Fruit fly (Drosophila melanogaster) whole organism, embryonic: ENCODE results near the gene ATPsyngamma.

Experiments
- Abd-B ChIP-seq: fragments of 200-800 bp; sonication (Bioruptor generic); optimal IDR thresholded peaks from 2 replicates; lab custom pipeline; 2018; ENCODE audit warnings: missing biosample characterization, mild to moderate bottlenecking, missing genetic modification characterization, moderate library complexity
- CG10565 ChIP-seq: fragments of 200-800 bp; sonication (Bioruptor generic); optimal IDR thresholded peaks from 3 replicates; lab custom pipeline; 2016; ENCODE audit warnings: missing biosample characterization, mild to moderate bottlenecking, missing genetic modification characterization
- CG11093 ChIP-seq: fragments of 200-800 bp; sonication (Bioruptor generic); IDR thresholded peaks from 3 replicates; pipeline ENCODE4 v1.3.6; 2022; ENCODE audit warnings: missing biosample characterization, missing genetic modification characterization
- CG12219 ChIP-seq: fragments of 200-800 bp; sonication (Bioruptor generic); optimal IDR thresholded peaks from 3 replicates; lab custom pipeline; 2018; ENCODE audit warnings: missing biosample characterization, mild to moderate bottlenecking, missing genetic modification characterization
- CG12769 ChIP-seq: fragments of 200-800 bp; sonication (Bioruptor generic); optimal IDR thresholded peaks from 2 replicates; lab custom pipeline; 2019; ENCODE audit warnings: missing biosample characterization, mild to moderate bottlenecking, missing genetic modification characterization, moderate library complexity
- CG13424 ChIP-seq: fragments of 200-800 bp; sonication (Bioruptor generic); optimal IDR thresholded peaks from 2 replicates; lab custom pipeline; 2019; ENCODE audit warnings: missing biosample characterization, mild to moderate bottlenecking, missing genetic modification characterization, moderate library complexity
- CG13894 ChIP-seq: fragments of 200-800 bp; sonication (Bioruptor generic); optimal IDR thresholded peaks from 3 replicates; lab custom pipeline; 2018; ENCODE audit warnings: missing biosample characterization, mild to moderate bottlenecking, missing genetic modification characterization, moderate library complexity
- CG14710 ChIP-seq: fragments of 200-800 bp; sonication (Bioruptor generic); optimal IDR thresholded peaks from 3 replicates; lab custom pipeline; 2019; ENCODE audit warnings: missing biosample characterization, mild to moderate bottlenecking, missing genetic modification characterization, moderate library complexity
- CG15514 ChIP-seq: fragments of 200-800 bp; sonication (Bioruptor generic); optimal IDR thresholded peaks from 3 replicates; lab custom pipeline; 2017; ENCODE audit warnings: missing biosample characterization, missing genetic modification characterization, mild to moderate bottlenecking, moderate library complexity, missing genetic modification reagents
- CG15696 ChIP-seq: fragments of 200-800 bp; sonication (Bioruptor generic); optimal IDR thresholded peaks from 2 replicates; lab custom pipeline; 2019; ENCODE audit warnings: missing biosample characterization, mild to moderate bottlenecking, missing genetic modification characterization, moderate library complexity
- CG16863 ChIP-seq: fragments of 200-800 bp; sonication (Bioruptor generic); optimal IDR thresholded peaks from 3 replicates; lab custom pipeline; 2016; ENCODE audit warnings: missing biosample characterization, missing genetic modification characterization
- CG17186 ChIP-seq: fragments of 200-800 bp; sonication (Bioruptor generic); optimal IDR thresholded peaks from 3 replicates; lab custom pipeline; 2017; ENCODE audit warnings: missing biosample characterization, missing genetic modification reagents, missing genetic modification characterization
- CG18011 ChIP-seq: fragments of 200-800 bp; sonication (Bioruptor generic); optimal IDR thresholded peaks from 2 replicates; lab custom pipeline; 2017; ENCODE audit warnings: missing biosample characterization, missing genetic modification characterization, mild to moderate bottlenecking, moderate library complexity, missing genotype
- CG2202 ChIP-seq: fragments of 200-800 bp; sonication (Bioruptor generic); optimal IDR thresholded peaks from 2 replicates; lab custom pipeline; 2018; ENCODE audit warnings: missing biosample characterization, mild to moderate bottlenecking, missing genetic modification characterization
- CG2678 ChIP-seq: fragments of 200-800 bp; sonication (Bioruptor generic); optimal IDR thresholded peaks from 3 replicates; lab custom pipeline; 2019; ENCODE audit warnings: missing biosample characterization, mild to moderate bottlenecking, missing genetic modification characterization, moderate library complexity
- CG3995 ChIP-seq: fragments of 200-800 bp; sonication (Bioruptor generic); optimal IDR thresholded peaks from 3 replicates; lab custom pipeline; 2016; ENCODE audit warnings: missing biosample characterization, missing genetic modification characterization
- CG4282 ChIP-seq: fragments of 200-800 bp; sonication (Bioruptor generic); optimal IDR thresholded peaks from 2 replicates; lab custom pipeline; 2016; ENCODE audit warnings: missing biosample characterization, missing genetic modification characterization
- CG4707 ChIP-seq: fragments of 200-800 bp; sonication (Bioruptor generic); optimal IDR thresholded peaks from 2 replicates; lab custom pipeline; 2018; ENCODE audit warnings: missing biosample characterization, mild to moderate bottlenecking, missing genetic modification characterization, moderate library complexity
- CG7786 ChIP-seq: fragments of 200-800 bp; sonication (Bioruptor generic); optimal IDR thresholded peaks from 2 replicates; lab custom pipeline; 2016; ENCODE audit warnings: missing biosample characterization, missing genetic modification characterization
- CG8089 ChIP-seq: fragments of 200-800 bp; sonication (Bioruptor generic); optimal IDR thresholded peaks from 3 replicates; lab custom pipeline; 2016; ENCODE audit warnings: missing biosample characterization, missing genetic modification characterization
- CG9817 ChIP-seq: fragments of 200-800 bp; sonication (Bioruptor generic); optimal IDR thresholded peaks from 2 replicates; lab custom pipeline; 2018; ENCODE audit warnings: missing biosample characterization, mild to moderate bottlenecking, missing genetic modification characterization, moderate library complexity
- Doc2 ChIP-seq: fragments of 200-800 bp; sonication (Bioruptor generic); IDR thresholded peaks from 2 replicates; pipeline ENCODE4 v1.3.6; 2022; ENCODE audit warnings: missing biosample characterization, missing genetic modification characterization
- Fer3 ChIP-seq: fragments of 200-800 bp; sonication (Bioruptor generic); optimal IDR thresholded peaks from 2 replicates; lab custom pipeline; 2018; ENCODE audit warnings: missing biosample characterization, mild to moderate bottlenecking, missing genetic modification characterization, moderate library complexity
- HmgD ChIP-seq: fragments of 200-800 bp; sonication (Bioruptor generic); optimal IDR thresholded peaks from 3 replicates; lab custom pipeline; 2016; ENCODE audit warnings: missing biosample characterization, missing genetic modification characterization
- Hmx ChIP-seq: fragments of 200-800 bp; sonication (Bioruptor generic); optimal IDR thresholded peaks from 2 replicates; lab custom pipeline; 2016; ENCODE audit warnings: missing biosample characterization, missing genetic modification characterization
- Kr ChIP-seq: fragments of 200-800 bp; sonication (Bioruptor generic); optimal IDR thresholded peaks from 2 replicates; lab custom pipeline; 2017; ENCODE audit warnings: missing biosample characterization, mild to moderate bottlenecking, missing genetic modification characterization
- Mad ChIP-seq: fragments of 200-800 bp; sonication (Bioruptor generic); optimal IDR thresholded peaks from 2 replicates; lab custom pipeline; 2016; ENCODE audit warnings: missing biosample characterization, missing genetic modification characterization
- NC2β ChIP-seq: fragments of 200-800 bp; sonication (Bioruptor generic); optimal IDR thresholded peaks from 2 replicates; lab custom pipeline; 2016; ENCODE audit warnings: missing biosample characterization, missing genetic modification characterization
- Ravus ChIP-seq: fragments of 200-800 bp; sonication (Bioruptor generic); IDR thresholded peaks from 2 replicates; pipeline ENCODE4 v1.3.6; 2022; ENCODE audit warnings: missing biosample characterization, missing genetic modification characterization
- Spps ChIP-seq: fragments of 200-800 bp; sonication (Bioruptor generic); optimal IDR thresholded peaks from 2 replicates; lab custom pipeline; 2018; ENCODE audit warnings: missing biosample characterization, mild to moderate bottlenecking, missing genetic modification characterization
- al ChIP-seq: fragments of 200-800 bp; sonication (Bioruptor generic); IDR thresholded peaks from 2 replicates; pipeline ENCODE4 v1.3.6; 2022; ENCODE audit warnings: missing biosample characterization, missing genetic modification characterization
- chif ChIP-seq, 2 experiments: fragments of 200-800 bp; sonication (Bioruptor generic); optimal IDR thresholded peaks; 3 replicates each; lab custom pipeline; 2016; ENCODE audit warnings: missing biosample characterization in 2 of 2, missing genetic modification characterization in 2 of 2
- dpn ChIP-seq, 2 experiments: fragments of 200-800 bp; sonication (Bioruptor generic); optimal IDR thresholded peaks; 3 replicates each; lab custom pipeline; 2016; ENCODE audit warnings: missing biosample characterization in 2 of 2, missing genetic modification characterization in 2 of 2
- fru ChIP-seq: fragments of >200 bp; optimal IDR thresholded peaks from 2 replicates; lab custom pipeline; 2017
- gfzf ChIP-seq: fragments of 200-800 bp; sonication (Bioruptor generic); optimal IDR thresholded peaks from 2 replicates; lab custom pipeline; 2016; ENCODE audit warnings: missing biosample characterization, mild to moderate bottlenecking, missing genetic modification characterization, moderate library complexity
- grau ChIP-seq: fragments of 200-800 bp; optimal IDR thresholded peaks from 3 replicates; lab custom pipeline; 2019; ENCODE audit warnings: missing biosample characterization, mild to moderate bottlenecking, missing genetic modification characterization, moderate library complexity
- h ChIP-seq: fragments of >200 bp; optimal IDR thresholded peaks from 2 replicates; lab custom pipeline; 2017
- hbn ChIP-seq: fragments of 200-800 bp; sonication (Bioruptor generic); IDR thresholded peaks from 2 replicates; pipeline ENCODE4 v1.3.6; 2022; ENCODE audit warnings: missing biosample characterization, missing genetic modification characterization; ENCODE audit not compliant: partially characterized antibody
- hth ChIP-seq: fragments of >200 bp; optimal IDR thresholded peaks from 2 replicates; lab custom pipeline; 2017; ENCODE audit warnings: inconsistent platforms
- maf-S ChIP-seq: fragments of 200-800 bp; sonication (Bioruptor generic); optimal IDR thresholded peaks from 2 replicates; lab custom pipeline; 2016; ENCODE audit warnings: missing biosample characterization, missing genetic modification characterization
- mld ChIP-seq: fragments of 200-800 bp; sonication (Bioruptor generic); IDR thresholded peaks from 3 replicates; pipeline ENCODE4 v1.3.6; 2022; ENCODE audit warnings: missing biosample characterization, missing genetic modification characterization; ENCODE audit not compliant: partially characterized antibody
- nau ChIP-seq: fragments of 200-800 bp; sonication (Bioruptor generic); optimal IDR thresholded peaks from 3 replicates; lab custom pipeline; 2017; ENCODE audit warnings: missing biosample characterization, mild to moderate bottlenecking, missing genetic modification characterization, missing genetic modification reagents
- p53 ChIP-seq: fragments of 200-800 bp; sonication (Bioruptor generic); optimal IDR thresholded peaks from 2 replicates; lab custom pipeline; 2016; ENCODE audit warnings: missing biosample characterization, missing genetic modification characterization
- pan ChIP-seq, 4 experiments: fragments of >200 bp in 3 of 4; fragments of 200-800 bp in 1 of 4; sonication (Bioruptor generic) in 1 of 4; optimal IDR thresholded peaks in 3 of 4; IDR thresholded peaks in 1 of 4; 2 replicates each; pipeline versions ENCODE4 v1.3.6 to Lab custom; 2017 to 2022; ENCODE audit warnings: missing biosample characterization in 2 of 4, missing genetic modification characterization in 2 of 4, mixed read lengths in 1 of 4
- psq ChIP-seq: fragments of 200-800 bp; sonication (Bioruptor generic); optimal IDR thresholded peaks from 2 replicates; lab custom pipeline; 2017; ENCODE audit warnings: missing biosample characterization, missing genetic modification characterization
- pum ChIP-seq: fragments of 200-800 bp; sonication (Bioruptor generic); optimal IDR thresholded peaks from 2 replicates; lab custom pipeline; 2016; ENCODE audit warnings: missing biosample characterization, missing genetic modification characterization
- schlank ChIP-seq: fragments of 200-800 bp; sonication (Bioruptor generic); optimal IDR thresholded peaks from 2 replicates; lab custom pipeline; 2018; ENCODE audit warnings: missing biosample characterization, mild to moderate bottlenecking, missing genetic modification characterization
- sna ChIP-seq: fragments of 200-800 bp; sonication (Bioruptor generic); IDR thresholded peaks from 2 replicates; pipeline ENCODE4 v1.3.6; 2022; ENCODE audit warnings: missing biosample characterization, missing genetic modification characterization; ENCODE audit not compliant: partially characterized antibody
- tx ChIP-seq: fragments of 200-800 bp; sonication (Bioruptor generic); optimal IDR thresholded peaks from 2 replicates; lab custom pipeline; 2016; ENCODE audit warnings: missing biosample characterization, missing genetic modification characterization
- unpg ChIP-seq: fragments of 200-800 bp; sonication (Bioruptor generic); optimal IDR thresholded peaks from 3 replicates; lab custom pipeline; 2018; ENCODE audit warnings: missing biosample characterization, mild to moderate bottlenecking, missing genetic modification characterization, moderate library complexity
- usp ChIP-seq: fragments of >200 bp; optimal IDR thresholded peaks from 2 replicates; lab custom pipeline; 2017; ENCODE audit warnings: missing biosample characterization, missing genetic modification characterization

Gene ATPsyngamma

DNA sequence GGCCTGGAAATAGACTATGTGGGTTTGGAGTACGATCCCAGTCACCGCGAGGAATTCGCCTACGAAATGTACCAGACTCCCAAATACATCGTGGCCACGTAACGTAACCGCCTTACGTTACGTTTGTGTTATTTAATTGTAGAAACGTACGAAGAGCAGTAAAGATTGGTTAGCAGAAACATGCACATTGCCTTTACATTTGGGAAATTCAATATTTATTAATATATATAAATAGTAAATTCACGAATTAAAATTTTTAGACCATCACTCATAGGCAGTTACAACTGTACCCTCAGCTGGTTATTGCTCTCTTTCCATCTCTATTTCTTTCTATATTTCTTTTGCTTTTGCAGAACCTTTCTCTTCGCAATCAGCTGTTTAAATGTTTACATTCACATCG lies 11.1 kb downstream of the ATPsyngamma start, which contains the start of gene Gnpnat:
Gene Gnpnat (plus strand): TSS at position 385 of the 400 bp plus-strand sequence.
- TF ChIP-seq sna (GFP tag; lab: Robert Waterston, UW) = no peak
- no peak for TF ChIP-seq CG18011 (GFP tag; lab: Kevin White, UChicago)
- TF ChIP-seq maf-S (GFP tag; lab: Kevin White, UChicago) = peak; percentile 3
- no peak for TF ChIP-seq gfzf
- TF ChIP-seq CG12769 (tag; lab: Kevin White, UChicago) = peak; percentile 21
- TF ChIP-seq unpg (GFP tag; lab: Kevin White, UChicago) = peak; percentile 80
- TF ChIP-seq psq = peak; percentile 43
- peak; percentile 32 for TF ChIP-seq CG14710 (tag; lab: Kevin White, UChicago)
- TF ChIP-seq mld (GFP tag; lab: Robert Waterston, UW) = no peak
- TF ChIP-seq schlank (tag; lab: Kevin White, UChicago) = no peak
- peak; percentile 46 for TF ChIP-seq CG9817 (tag; lab: Kevin White, UChicago)
- TF ChIP-seq Doc2 (GFP tag; lab: Robert Waterston, UW) = no peak
- TF ChIP-seq hbn = no peak
- TF ChIP-seq CG2202 (tag; lab: Kevin White, UChicago) = peak; percentile 30
- no peak for TF ChIP-seq p53
- TF ChIP-seq CG13424 = peak; percentile 68
- no peak for TF ChIP-seq Kr (GFP tag; lab: Kevin White, UChicago)
- no peak for TF ChIP-seq h (lab: Kevin White, UChicago)
- TF ChIP-seq Fer3 (tag; lab: Kevin White, UChicago) = peak; percentile 67
- TF ChIP-seq CG12219 = peak; percentile 41
- no peak for TF ChIP-seq pum (GFP tag; lab: Kevin White, UChicago)
- peak; percentile 37 for TF ChIP-seq CG15514 (GFP tag; lab: Kevin White, UChicago)
- TF ChIP-seq CG4707 (GFP tag; lab: Kevin White, UChicago) = no peak
- no peak for TF ChIP-seq CG10565
- TF ChIP-seq Mad (GFP tag; lab: Kevin White, UChicago) = no peak
- no peak for TF ChIP-seq HmgD (GFP tag; lab: Kevin White, UChicago)
- no peak for TF ChIP-seq al (GFP tag; lab: Robert Waterston, UW)
- no peak for TF ChIP-seq Ravus (GFP tag; lab: Robert Waterston, UW)
- no peak for TF ChIP-seq CG11093 (GFP tag; lab: Robert Waterston, UW)
- no peak for TF ChIP-seq CG16863 (GFP tag; lab: Kevin White, UChicago)
- no peak for TF ChIP-seq usp
- peak in 1 of 2 experiments; percentile 55 for TF ChIP-seq dpn (GFP tag; optimal IDR thresholded peaks at IDR 0.05; lab: Kevin White, UChicago)
- peak; percentile 29 for TF ChIP-seq Spps (tag; lab: Kevin White, UChicago)
- no peak for TF ChIP-seq pan (optimal IDR thresholded peaks at IDR 0.05; lab: Kevin White, UChicago)
- no peak for TF ChIP-seq pan (GFP tag; optimal IDR thresholded peaks at IDR 0.05 in 1 of 2, IDR thresholded peaks at IDR 0.05 in 1 of 2)
- TF ChIP-seq CG13894 (tag; lab: Kevin White, UChicago) = peak; percentile 26
- no peak for TF ChIP-seq nau (GFP tag; lab: Kevin White, UChicago)
- no peak for TF ChIP-seq CG17186
- no peak for TF ChIP-seq CG8089 (GFP tag; lab: Kevin White, UChicago)
- TF ChIP-seq Hmx (GFP tag; lab: Kevin White, UChicago) = no peak
- no peak for TF ChIP-seq tx (GFP tag; lab: Kevin White, UChicago)
- peak; percentile 46 for TF ChIP-seq CG15696 (tag; lab: Kevin White, UChicago)
- no peak for TF ChIP-seq CG7786 (GFP tag; lab: Kevin White, UChicago)
- TF ChIP-seq CG3995 (GFP tag; lab: Kevin White, UChicago) = no peak
- no peak for TF ChIP-seq hth (lab: Kevin White, UChicago)
- peak; percentile 71 for TF ChIP-seq CG2678 (tag; lab: Kevin White, UChicago)
- TF ChIP-seq Abd-B (GFP tag; lab: Kevin White, UChicago) = peak; percentile 23
- peak; percentile 96 for TF ChIP-seq grau (tag; lab: Kevin White, UChicago)
- TF ChIP-seq fru = no peak
- TF ChIP-seq chif (GFP tag; optimal IDR thresholded peaks at IDR 0.05; lab: Kevin White, UChicago) = no peak
- TF ChIP-seq CG4282 = no peak
- no peak for TF ChIP-seq NC2β (GFP tag; lab: Kevin White, UChicago)
